Worm (Caenorhabditis elegans) whole organism, L1 larva: ENCODE data around the gene pals-30.

ENCODE experiments used
- aly-2 ChIP-seq: fragments of 150-350 bp; optimal IDR thresholded peaks from 2 replicates; lab custom pipeline; 2014; ENCODE audit warnings: missing biosample characterization, missing genetic modification characterization
- blmp-1 ChIP-seq: fragments of 150-350 bp; optimal IDR thresholded peaks from 2 replicates; lab custom pipeline; 2014; ENCODE audit warnings: missing biosample characterization, missing genetic modification characterization
- dpl-1 ChIP-seq, 3 experiments: fragments of 150-350 bp in 2 of 3; sonication (generic microtip) in 1 of 3; optimal IDR thresholded peaks; 2 replicates each; lab custom pipeline; 2014 to 2017; ENCODE audit warnings: missing biosample characterization in 3 of 3, missing genetic modification characterization in 3 of 3, missing genetic modification reagents in 3 of 3
- fkh-10 ChIP-seq: sonication (generic microtip); optimal IDR thresholded peaks from 2 replicates; lab custom pipeline; 2017; ENCODE audit warnings: missing biosample characterization, missing genetic modification reagents, missing genetic modification characterization
- hpl-2 ChIP-seq: fragments of 150-350 bp; optimal IDR thresholded peaks from 2 replicates; lab custom pipeline; 2014; ENCODE audit warnings: missing biosample characterization, missing genetic modification reagents, missing genetic modification characterization
- lin-39 ChIP-seq: fragments of 150-350 bp; optimal IDR thresholded peaks from 2 replicates; lab custom pipeline; 2014; ENCODE audit warnings: missing biosample characterization, missing genetic modification reagents, missing genetic modification characterization
- lir-3 ChIP-seq: sonication (generic microtip); optimal IDR thresholded peaks from 2 replicates; lab custom pipeline; 2016; ENCODE audit warnings: mild to moderate bottlenecking, missing genetic modification characterization, moderate library complexity, missing compliant biosample characterization; ENCODE audit not compliant: poor library complexity
- mdl-1 ChIP-seq, 2 experiments: fragments of 150-350 bp; optimal IDR thresholded peaks; 2 replicates each; lab custom pipeline; 2014 to 2017; ENCODE audit warnings: missing biosample characterization in 2 of 2, missing genetic modification characterization in 2 of 2, inconsistent platforms in 1 of 2
- skn-1 ChIP-seq: fragments of 150-350 bp; optimal IDR thresholded peaks from 2 replicates; lab custom pipeline; 2014; ENCODE audit warnings: missing biosample characterization, missing genetic modification characterization
- xbp-1 ChIP-seq: sonication (generic microtip); optimal IDR thresholded peaks from 2 replicates; lab custom pipeline; 2016; ENCODE audit warnings: missing genetic modification characterization, missing compliant biosample characterization

- TF ChIP-seq blmp-1 (tag; lab: Kevin White, UChicago) = no peak
- TF ChIP-seq fkh-10 (GFP tag; lab: Kevin White, UChicago) = no peak
- no peak for TF ChIP-seq aly-2 (tag; lab: Kevin White, UChicago)
- no peak for TF ChIP-seq skn-1 (tag; lab: Kevin White, UChicago)
- TF ChIP-seq lir-3 = no peak
- no peak for TF ChIP-seq hpl-2 (GFP tag; lab: Kevin White, UChicago)
- no peak for TF ChIP-seq lin-39 (tag; lab: Kevin White, UChicago)
- TF ChIP-seq xbp-1 = no peak
- TF ChIP-seq dpl-1 (GFP tag; optimal IDR thresholded peaks at IDR 0.05; lab: Kevin White, UChicago) = no peak
- no peak for TF ChIP-seq mdl-1 (tag; optimal IDR thresholded peaks at IDR 0.05; lab: Kevin White, UChicago)
These were observed 36.6 kb downstream of the pals-30 start for ce11 chrIV:14515162-14515561.
